Fruit fly (Drosophila melanogaster): Measurements from ENCODE around the gene CG13731.

Gene CG13731

DNA sequence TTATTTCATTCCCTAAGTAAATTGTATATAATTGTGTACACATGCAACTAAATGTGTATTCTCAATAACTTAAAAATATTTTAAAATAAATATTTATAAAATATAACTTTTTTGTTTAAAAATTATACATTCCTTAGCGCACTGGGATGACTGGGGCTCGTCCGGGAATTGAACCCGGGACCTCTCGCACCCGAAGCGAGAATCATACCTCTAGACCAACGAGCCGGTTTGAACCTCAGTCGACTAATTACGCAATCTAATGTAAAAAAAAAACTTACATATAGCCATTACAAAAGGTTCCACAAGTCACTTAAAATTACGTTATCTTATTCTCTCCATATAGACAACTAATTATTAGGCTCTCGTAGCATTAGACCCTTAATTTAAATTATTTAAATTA is 49.0 kb downstream of the CG13731 start:
- TF ChIP-seq CG8159 (tag; optimal IDR thresholded peaks at IDR 0.05), result no peak
- no peak for TF ChIP-seq CG8301 (tag; optimal IDR thresholded peaks at IDR 0.05)
- no peak for TF ChIP-seq CG17806 (tag; optimal IDR thresholded peaks at IDR 0.05)
- no peak for TF ChIP-seq CG13204 (GFP tag; optimal IDR thresholded peaks at IDR 0.05)
- TF ChIP-seq Pif1A (GFP tag; optimal IDR thresholded peaks at IDR 0.05), result no peak
- no peak for TF ChIP-seq Snoo (tag; optimal IDR thresholded peaks at IDR 0.05)

DNA sequence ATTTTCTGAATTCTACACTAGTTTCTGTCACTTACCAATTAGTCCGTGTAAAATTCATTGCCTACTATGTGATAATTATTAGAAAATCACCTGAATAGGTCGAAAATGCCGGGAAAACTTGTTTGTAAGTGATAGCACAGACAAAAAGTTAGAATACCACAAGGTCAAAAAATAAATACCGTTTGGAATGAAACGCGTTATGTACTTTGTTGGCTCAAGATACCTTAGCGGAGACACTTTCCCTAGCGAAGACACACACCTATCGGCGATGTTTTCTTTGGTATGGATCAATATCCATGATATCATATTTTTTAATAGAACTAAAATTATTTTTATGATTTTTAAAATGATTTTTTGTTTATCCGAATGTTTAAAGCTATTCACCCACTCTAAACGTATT is 49.6 kb downstream of the CG13731 start, which contains the start of gene CG6479:
Gene CG6479, minus strand, starts transcription at position 141 of the 400 bp plus-strand sequence.
- TF ChIP-seq CG14655 (GFP tag; optimal IDR thresholded peaks at IDR 0.05) (no peak), CG12605 (GFP tag; IDR thresholded peaks at IDR 0.05) (no peak), rn (GFP tag; IDR thresholded peaks at IDR 0.05) (no peak), D1 (tag; optimal IDR thresholded peaks at IDR 0.05) (peak; percentile 63)
